Worm (Caenorhabditis elegans) whole organism, L4/young adult: ENCODE results near the gene glod-4.

Experiments
- dao-5 ChIP-seq: sonication (generic microtip); optimal IDR thresholded peaks from 2 replicates; lab custom pipeline; 2016; ENCODE audit warnings: missing genotype, missing genetic modification characterization, moderate library complexity, missing compliant biosample characterization
- him-1 ChIP-seq: sonication (generic microtip); optimal IDR thresholded peaks from 2 replicates; lab custom pipeline; 2016; ENCODE audit warnings: missing genotype, missing genetic modification reagents, missing genetic modification characterization, missing compliant biosample characterization

- TF ChIP-seq him-1: no peak
- TF ChIP-seq dao-5 (tag; lab: Kevin White, UChicago): no peak
Observed at ce11 chrIII:4189602-4190001, 36.2 kb downstream of the glod-4 start.
